Worm (Caenorhabditis elegans) whole organism, L1 larva: ENCODE data around the gene hmg-1.1.

Source experiments
- C04F5.9 ChIP-seq: sonication (generic microtip); optimal IDR thresholded peaks from 2 replicates; lab custom pipeline; 2016; ENCODE audit warnings: missing genetic modification characterization, missing compliant biosample characterization
- F16B12.6 ChIP-seq: fragments of 150-350 bp; optimal IDR thresholded peaks from 2 replicates; lab custom pipeline; 2014; ENCODE audit warnings: missing biosample characterization, missing genetic modification characterization
- ceh-8 ChIP-seq: fragments of 200-800 bp; sonication (Bioruptor generic); optimal IDR thresholded peaks from 2 replicates; lab custom pipeline; 2018; ENCODE audit warnings: mild to moderate bottlenecking, missing genetic modification characterization, moderate library complexity, missing compliant biosample characterization
- ceh-82 ChIP-seq, 3 experiments: fragments of 150-350 bp in 1 of 3; sonication (generic microtip) in 2 of 3; optimal IDR thresholded peaks; 2 replicates each; lab custom pipeline; 2014 to 2017; ENCODE audit warnings: missing biosample characterization in 3 of 3, missing genetic modification characterization in 3 of 3
- efl-1 ChIP-seq, 4 experiments: fragments of 150-350 bp; optimal IDR thresholded peaks in 3 of 4; peaks in 1 of 4; 1 replicate in 1 of 4; 2 replicates in 3 of 4; lab custom pipeline; 2014; ENCODE audit warnings: missing biosample characterization in 2 of 4, missing genetic modification characterization in 2 of 4, missing genetic modification reagents in 2 of 4
- efl-3 ChIP-seq: fragments of 200-800 bp; sonication (Bioruptor generic); optimal IDR thresholded peaks from 2 replicates; lab custom pipeline; 2018; ENCODE audit warnings: mild to moderate bottlenecking, missing genetic modification characterization, missing compliant biosample characterization
- egl-27 ChIP-seq, 2 experiments: fragments of 150-350 bp in 1 of 2; sonication (generic microtip); optimal IDR thresholded peaks; 3 replicates each; lab custom pipeline; 2017 to 2018; ENCODE audit warnings: missing biosample characterization in 2 of 2, missing genetic modification characterization in 2 of 2, missing genetic modification reagents in 2 of 2
- ets-5 ChIP-seq: fragments of 200-800 bp; sonication (Bioruptor generic); IDR thresholded peaks from 2 replicates; pipeline ENCODE4 v1.3.6; 2022; ENCODE audit warnings: missing genetic modification characterization, missing compliant biosample characterization
- fkh-4 ChIP-seq: sonication (generic microtip); optimal IDR thresholded peaks from 2 replicates; lab custom pipeline; 2016; ENCODE audit warnings: missing compliant biosample characterization, missing genetic modification characterization, borderline replicate concordance
- hlh-17 ChIP-seq: fragments of 200-800 bp; sonication (Bioruptor generic); optimal IDR thresholded peaks from 2 replicates; lab custom pipeline; 2018; ENCODE audit warnings: missing genetic modification characterization, mild to moderate bottlenecking, missing compliant biosample characterization, moderate library complexity, borderline replicate concordance
- hpl-2 ChIP-seq: fragments of 150-350 bp; optimal IDR thresholded peaks from 2 replicates; lab custom pipeline; 2014; ENCODE audit warnings: missing biosample characterization, missing genetic modification reagents, missing genetic modification characterization
- irx-1 ChIP-seq: sonication (generic microtip); optimal IDR thresholded peaks from 2 replicates; lab custom pipeline; 2016; ENCODE audit warnings: missing genetic modification characterization, missing compliant biosample characterization
- lin-35 ChIP-seq, 2 experiments: fragments of 150-350 bp; optimal IDR thresholded peaks; 2 replicates each; lab custom pipeline; 2014; ENCODE audit warnings: missing biosample characterization in 2 of 2, missing genetic modification characterization in 2 of 2, missing genetic modification reagents in 2 of 2
- lin-39 ChIP-seq: fragments of 150-350 bp; optimal IDR thresholded peaks from 2 replicates; lab custom pipeline; 2014; ENCODE audit warnings: missing biosample characterization, missing genetic modification reagents, missing genetic modification characterization
- lsy-2 ChIP-seq, 2 experiments: fragments of 150-350 bp; optimal IDR thresholded peaks; 2 replicates each; lab custom pipeline; 2014; ENCODE audit warnings: missing biosample characterization in 2 of 2, missing genetic modification characterization in 2 of 2
- mep-1 ChIP-seq: fragments of 150-350 bp; optimal IDR thresholded peaks from 2 replicates; lab custom pipeline; 2014; ENCODE audit warnings: missing biosample characterization, missing genetic modification characterization
- nhr-237 ChIP-seq: fragments of 150-350 bp; optimal IDR thresholded peaks from 2 replicates; lab custom pipeline; 2014; ENCODE audit warnings: missing biosample characterization, missing genetic modification characterization
- nhr-28 ChIP-seq: fragments of 150-350 bp; optimal IDR thresholded peaks from 2 replicates; lab custom pipeline; 2014; ENCODE audit warnings: missing biosample characterization, missing genetic modification characterization
- nhr-71 ChIP-seq: sonication (generic microtip); optimal IDR thresholded peaks from 2 replicates; lab custom pipeline; 2016; ENCODE audit warnings: mild to moderate bottlenecking, missing genetic modification characterization, moderate library complexity, missing compliant biosample characterization
- nhr-77 ChIP-seq: fragments of 150-350 bp; optimal IDR thresholded peaks from 2 replicates; lab custom pipeline; 2014; ENCODE audit warnings: missing biosample characterization, missing genetic modification characterization
- nhr-84 ChIP-seq: sonication (generic microtip); optimal IDR thresholded peaks from 2 replicates; lab custom pipeline; 2017; ENCODE audit warnings: missing biosample characterization, missing genetic modification characterization
- nhr-85 ChIP-seq: sonication (generic microtip); peaks from one replicate; lab custom pipeline; 2016; ENCODE audit warnings: missing genetic modification characterization, inconsistent platforms, missing compliant biosample characterization
- pag-3 ChIP-seq: sonication (generic microtip); optimal IDR thresholded peaks from 2 replicates; lab custom pipeline; 2017; ENCODE audit warnings: missing genetic modification characterization, mild to moderate bottlenecking, missing compliant biosample characterization, antibody characterized with exemption, borderline replicate concordance; ENCODE audit not compliant: insufficient read depth
- pax-3 ChIP-seq: fragments of 200-800 bp; sonication (Bioruptor generic); optimal IDR thresholded peaks from 2 replicates; lab custom pipeline; 2018; ENCODE audit warnings: mild to moderate bottlenecking, missing genetic modification characterization, moderate library complexity, missing compliant biosample characterization
- pqm-1 ChIP-seq: sonication (generic microtip); optimal IDR thresholded peaks from 3 replicates; lab custom pipeline; 2017; ENCODE audit warnings: missing biosample characterization, missing genetic modification characterization
- rnt-1 ChIP-seq: sonication (generic microtip); optimal IDR thresholded peaks from 2 replicates; lab custom pipeline; 2016; ENCODE audit warnings: mild to moderate bottlenecking, missing genetic modification characterization, moderate library complexity, missing compliant biosample characterization
- skn-1 ChIP-seq: fragments of 150-350 bp; optimal IDR thresholded peaks from 2 replicates; lab custom pipeline; 2014; ENCODE audit warnings: missing biosample characterization, missing genetic modification characterization
- snpc-4 ChIP-seq: fragments of 150-350 bp; optimal IDR thresholded peaks from 2 replicates; lab custom pipeline; 2014; ENCODE audit warnings: missing biosample characterization, missing genetic modification characterization
- snu-23 ChIP-seq: sonication (generic microtip); optimal IDR thresholded peaks from 2 replicates; lab custom pipeline; 2016; ENCODE audit warnings: missing genetic modification characterization, missing compliant biosample characterization
- sox-4 ChIP-seq: sonication (generic microtip); optimal IDR thresholded peaks from 2 replicates; lab custom pipeline; 2016; ENCODE audit warnings: missing genetic modification characterization, missing compliant biosample characterization
- tbx-2 ChIP-seq: sonication (generic microtip); optimal IDR thresholded peaks from 2 replicates; lab custom pipeline; 2016; ENCODE audit warnings: missing genetic modification characterization, missing compliant biosample characterization
- unc-62 ChIP-seq: fragments of 150-350 bp; optimal IDR thresholded peaks from 2 replicates; lab custom pipeline; 2014; ENCODE audit warnings: missing biosample characterization, missing genetic modification reagents, missing genetic modification characterization
- xbp-1 ChIP-seq: sonication (generic microtip); optimal IDR thresholded peaks from 2 replicates; lab custom pipeline; 2016; ENCODE audit warnings: missing genetic modification characterization, missing compliant biosample characterization

Gene hmg-1.1

DNA sequence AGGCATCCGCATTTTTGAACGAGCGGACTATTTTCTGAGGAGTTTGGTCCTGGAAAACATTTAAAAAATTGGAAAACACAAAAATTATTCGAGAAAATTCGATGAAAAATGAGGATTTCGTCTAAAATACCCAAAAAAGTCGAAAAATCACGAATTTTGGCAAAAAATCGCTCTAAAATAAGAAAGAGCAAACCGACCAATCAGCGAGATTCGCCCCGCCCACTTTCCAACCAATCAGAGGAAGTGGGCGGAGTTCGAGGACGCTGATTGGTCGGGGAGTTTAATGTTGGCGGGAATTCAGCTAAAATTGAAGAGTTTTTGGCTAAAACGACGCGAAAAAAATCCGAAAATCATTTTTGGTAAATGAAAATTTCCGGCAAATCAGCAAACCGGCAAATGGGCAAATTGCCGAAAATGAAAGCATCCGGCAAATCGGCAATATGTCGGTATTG is 18.7 kb downstream of the hmg-1.1 start, which contains the start of gene Y54G11A.1:
Y54G11A.1 (minus strand) TSS at position 51 of the 452 bp plus-strand sequence.
- TF ChIP-seq nhr-77 (tag; lab: Kevin White, UChicago) (no peak), pqm-1 (tag; lab: Kevin White, UChicago) (no peak), efl-3 (GFP tag; lab: Kevin White, UChicago) (no peak), xbp-1 (tag; lab: Kevin White, UChicago) (no peak), F16B12.6 (tag; lab: Kevin White, UChicago) (no peak), tbx-2 (tag; lab: Kevin White, UChicago) (no peak), nhr-71 (tag; lab: Kevin White, UChicago) (no peak), pag-3 (tag; lab: Kevin White, UChicago) (no peak), unc-62 (GFP tag; lab: Kevin White, UChicago) (no peak), snpc-4 (tag; lab: Kevin White, UChicago) (no peak), hlh-17 (no peak), nhr-85 (tag; lab: Kevin White, UChicago) (no peak), lin-35 (GFP tag; optimal IDR thresholded peaks at IDR 0.05; lab: Kevin White, UChicago) (no peak), egl-27 (tag; optimal IDR thresholded peaks at IDR 0.05; lab: Kevin White, UChicago) (no peak), C04F5.9 (tag; lab: Kevin White, UChicago) (no peak), snu-23 (no peak), lin-39 (tag; lab: Kevin White, UChicago) (no peak)

DNA sequence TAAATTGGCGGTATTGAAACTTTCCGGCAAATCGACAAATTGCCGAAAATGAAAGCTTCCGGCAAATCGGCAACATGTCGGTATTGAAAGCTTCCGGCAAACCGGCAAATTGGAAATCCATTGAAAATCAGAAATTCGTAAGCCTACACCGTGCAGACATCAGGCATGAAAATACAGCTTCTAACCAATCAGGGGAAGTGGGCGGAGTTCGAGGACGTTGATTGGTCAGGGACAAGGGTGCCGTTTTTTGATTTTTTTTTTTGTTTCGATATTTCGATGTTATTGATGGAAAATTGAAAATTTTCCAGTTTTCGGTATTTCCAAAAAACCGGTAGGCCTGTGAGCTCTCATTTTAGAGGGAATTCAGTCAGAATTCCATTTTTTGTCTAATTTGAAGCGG is 19.3 kb downstream of the hmg-1.1 start:
- TF ChIP-seq irx-1, result no peak
- TF ChIP-seq nhr-237 (tag; lab: Kevin White, UChicago), result no peak
- TF ChIP-seq hpl-2 (GFP tag; lab: Kevin White, UChicago), result no peak
- TF ChIP-seq mep-1 (tag; lab: Kevin White, UChicago), result no peak
- TF ChIP-seq pax-3 (tag; lab: Kevin White, UChicago), result no peak
- no peak for TF ChIP-seq pqm-1 (tag; lab: Kevin White, UChicago)
- no peak for TF ChIP-seq rnt-1
- TF ChIP-seq ets-5 (GFP tag; lab: Robert Waterston, UW), result no peak
- no peak for TF ChIP-seq fkh-4 (tag; lab: Kevin White, UChicago)
- TF ChIP-seq nhr-84 (tag; lab: Kevin White, UChicago), result no peak
- TF ChIP-seq nhr-28 (tag; lab: Kevin White, UChicago), result no peak
- no peak for TF ChIP-seq C04F5.9 (tag; lab: Kevin White, UChicago)
- no peak for TF ChIP-seq lsy-2 (tag; optimal IDR thresholded peaks at IDR 0.05; lab: Kevin White, UChicago)

DNA sequence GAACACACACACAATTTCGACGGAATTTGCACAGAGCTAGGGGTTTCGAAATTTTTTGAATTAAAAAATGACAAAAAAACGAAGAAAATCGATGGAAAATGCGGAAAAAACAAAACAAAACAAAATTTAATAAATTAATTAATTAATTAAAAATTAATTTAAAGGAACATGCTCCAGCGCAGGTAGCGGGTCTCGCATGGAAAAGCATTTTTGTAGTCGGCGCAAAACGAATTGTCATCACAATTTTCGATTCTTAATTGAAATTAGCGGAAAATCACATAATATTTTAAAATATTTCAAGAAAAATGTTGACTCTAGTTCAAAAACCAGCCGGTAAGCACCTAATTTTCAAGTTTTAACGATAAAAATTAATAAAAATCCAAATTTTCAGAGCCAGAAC is 25.9 kb downstream of the hmg-1.1 start, which contains the start of gene Y54G11A.3:
Y54G11A.3 (plus strand) TSS at position 213 of the 400 bp plus-strand sequence.
- TF ChIP-seq nhr-71 (tag; lab: Kevin White, UChicago) (no peak), tbx-2 (tag; lab: Kevin White, UChicago) (no peak), sox-4 (tag; lab: Kevin White, UChicago) (no peak), efl-3 (GFP tag; lab: Kevin White, UChicago) (no peak), lin-39 (tag; lab: Kevin White, UChicago) (no peak), lin-35 (GFP tag; optimal IDR thresholded peaks at IDR 0.05; lab: Kevin White, UChicago) (no peak), efl-1 (optimal IDR thresholded peaks at IDR 0.05; lab: Kevin White, UChicago) (no peak), efl-1 (GFP tag; optimal IDR thresholded peaks at IDR 0.05 in 1 of 2; lab: Kevin White, UChicago) (no peak), ceh-8 (GFP tag; lab: Kevin White, UChicago) (no peak), nhr-28 (tag; lab: Kevin White, UChicago) (no peak), skn-1 (tag; lab: Kevin White, UChicago) (no peak)

DNA sequence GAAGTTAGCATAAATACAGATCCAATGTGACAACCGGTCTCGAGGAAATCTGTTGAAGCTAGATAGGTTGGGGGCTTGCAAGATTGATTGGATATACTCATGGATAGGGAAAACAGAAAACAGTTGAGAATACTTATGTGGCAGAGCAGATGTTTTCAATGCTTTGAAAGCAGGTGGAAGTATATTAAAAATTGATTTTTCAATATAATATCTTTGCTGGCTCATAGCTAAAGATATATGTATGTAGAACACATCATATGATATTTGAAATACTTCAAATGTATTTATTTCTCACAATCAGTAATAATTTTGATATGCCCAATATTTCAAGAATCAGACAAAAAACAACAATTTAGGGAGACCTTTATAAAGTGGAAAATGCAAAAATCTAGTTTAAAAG is 36.8 kb downstream of the hmg-1.1 start, which contains the start of gene srh-41:
srh-41 (minus strand) TSS at position 101 of the 400 bp plus-strand sequence.
- no peak for TF ChIP-seq ceh-82 (tag; optimal IDR thresholded peaks at IDR 0.05; lab: Kevin White, UChicago)
